Worm (Caenorhabditis elegans): ENCODE measurements around the gene toca-1.

DNA sequence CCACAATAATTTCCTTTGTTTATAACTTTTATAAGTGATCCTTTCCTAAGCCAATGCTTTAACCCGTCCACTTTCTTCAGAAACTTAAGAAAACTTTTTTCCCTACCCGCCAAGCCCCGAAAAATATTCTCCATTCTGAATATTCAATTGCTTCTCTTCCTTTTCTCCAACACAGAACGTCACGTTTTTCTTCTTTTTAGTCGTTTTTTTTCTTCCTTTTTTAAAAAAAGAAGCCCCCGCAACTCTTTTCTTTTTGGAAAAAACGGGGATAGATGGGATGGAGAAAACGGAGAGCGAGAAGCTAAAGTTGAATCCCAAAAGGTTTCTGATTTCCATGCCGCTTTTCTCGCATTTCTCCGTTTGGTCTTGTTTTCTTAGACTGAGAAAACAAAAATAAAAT is 42.7 kb downstream of the toca-1 start:
- TF ChIP-seq ama-1 (optimal IDR thresholded peaks at IDR 0.05) (no peak), ceh-13 (GFP tag; optimal IDR thresholded peaks at IDR 0.05) (no peak)

Measured in whole organism, early embryonic.